Fruit fly (Drosophila melanogaster) whole organism, embryonic: Measurements from ENCODE around the gene Ugt37C2.

Experiments used
- Antp ChIP-seq: fragments of 200-800 bp; sonication (Bioruptor generic); optimal IDR thresholded peaks from 3 replicates; lab custom pipeline; 2016; ENCODE audit warnings: missing biosample characterization, missing genetic modification characterization
- Bgb ChIP-seq: fragments of 200-800 bp; sonication (Bioruptor generic); IDR thresholded peaks from 2 replicates; pipeline ENCODE4 v1.3.6; 2022; ENCODE audit warnings: missing biosample characterization, missing genetic modification characterization; ENCODE audit not compliant: partially characterized antibody
- CG10462 ChIP-seq: fragments of 200-800 bp; sonication (Bioruptor generic); optimal IDR thresholded peaks from 2 replicates; lab custom pipeline; 2016; ENCODE audit warnings: missing biosample characterization, missing genetic modification characterization
- CG10959 ChIP-seq: fragments of 200-800 bp; sonication (Bioruptor generic); IDR thresholded peaks from 2 replicates; pipeline ENCODE4 v1.3.6; 2022; ENCODE audit warnings: missing biosample characterization, missing genetic modification characterization
- CG11456 ChIP-seq: fragments of 200-800 bp; sonication (Bioruptor generic); IDR thresholded peaks from 3 replicates; pipeline ENCODE4 v1.3.6; 2022; ENCODE audit warnings: missing biosample characterization, missing genetic modification characterization
- CG12236 ChIP-seq: fragments of 200-800 bp; sonication (Bioruptor generic); optimal IDR thresholded peaks from 2 replicates; lab custom pipeline; 2016; ENCODE audit warnings: missing biosample characterization, missing genetic modification characterization
- CG12659 ChIP-seq: fragments of 200-800 bp; sonication (Bioruptor generic); optimal IDR thresholded peaks from 3 replicates; lab custom pipeline; 2017; ENCODE audit warnings: mild to moderate bottlenecking, missing biosample characterization, missing genetic modification reagents, missing genetic modification characterization
- CG12942 ChIP-seq: fragments of 200-800 bp; sonication (Bioruptor generic); optimal IDR thresholded peaks from 3 replicates; lab custom pipeline; 2016; ENCODE audit warnings: missing biosample characterization, missing genetic modification characterization
- CG15696 ChIP-seq: fragments of 200-800 bp; sonication (Bioruptor generic); optimal IDR thresholded peaks from 2 replicates; lab custom pipeline; 2019; ENCODE audit warnings: missing biosample characterization, mild to moderate bottlenecking, missing genetic modification characterization, moderate library complexity
- CG1792 ChIP-seq: fragments of 200-800 bp; sonication (Bioruptor generic); optimal IDR thresholded peaks from 2 replicates; lab custom pipeline; 2016; ENCODE audit warnings: missing biosample characterization, missing genetic modification characterization
- CG18476 ChIP-seq: fragments of 200-800 bp; sonication (Bioruptor generic); optimal IDR thresholded peaks from 2 replicates; lab custom pipeline; 2016; ENCODE audit warnings: missing biosample characterization, mild to moderate bottlenecking, missing genetic modification characterization
- CG18599 ChIP-seq: fragments of 200-800 bp; sonication (Bioruptor generic); optimal IDR thresholded peaks from 3 replicates; lab custom pipeline; 2017; ENCODE audit warnings: missing biosample characterization, missing genetic modification characterization, mild to moderate bottlenecking, moderate library complexity, missing genetic modification reagents
- CG3065 ChIP-seq: fragments of 200-800 bp; sonication (Bioruptor generic); optimal IDR thresholded peaks from 2 replicates; lab custom pipeline; 2016; ENCODE audit warnings: missing biosample characterization, missing genetic modification characterization
- CG4854 ChIP-seq: fragments of 200-800 bp; sonication (Bioruptor generic); optimal IDR thresholded peaks from 2 replicates; lab custom pipeline; 2016; ENCODE audit warnings: missing biosample characterization, missing genetic modification characterization, inconsistent platforms
- CG6654 ChIP-seq: fragments of 200-800 bp; sonication (Bioruptor generic); optimal IDR thresholded peaks from 2 replicates; lab custom pipeline; 2017; ENCODE audit warnings: missing biosample characterization, mild to moderate bottlenecking, missing genetic modification characterization
- CG7963 ChIP-seq: fragments of 200-800 bp; sonication (Bioruptor generic); IDR thresholded peaks from 3 replicates; pipeline ENCODE4 v1.3.6; 2022; ENCODE audit warnings: missing biosample characterization, missing genetic modification characterization; ENCODE audit not compliant: partially characterized antibody
- Chrac-16 ChIP-seq: fragments of 200-800 bp; sonication (Bioruptor generic); optimal IDR thresholded peaks from 3 replicates; lab custom pipeline; 2016; ENCODE audit warnings: missing biosample characterization, missing genetic modification characterization
- Dek ChIP-seq: fragments of 200-800 bp; sonication (Bioruptor generic); optimal IDR thresholded peaks from 3 replicates; lab custom pipeline; 2019; ENCODE audit warnings: missing biosample characterization, mild to moderate bottlenecking, missing genetic modification characterization, moderate library complexity
- Elba2 ChIP-seq: fragments of 200-800 bp; sonication (Bioruptor generic); optimal IDR thresholded peaks from 3 replicates; lab custom pipeline; 2016; ENCODE audit warnings: missing biosample characterization, missing genetic modification characterization
- Hand ChIP-seq: fragments of 200-800 bp; sonication (Bioruptor generic); optimal IDR thresholded peaks from 2 replicates; lab custom pipeline; 2017; ENCODE audit warnings: mild to moderate bottlenecking, missing biosample characterization, missing genetic modification reagents, missing genetic modification characterization
- Lhr ChIP-seq: fragments of 200-800 bp; sonication (Bioruptor generic); optimal IDR thresholded peaks from 3 replicates; lab custom pipeline; 2017; ENCODE audit warnings: mild to moderate bottlenecking, missing biosample characterization, missing genetic modification reagents, missing genetic modification characterization
- MBD-R2 ChIP-seq: fragments of 200-800 bp; sonication (Bioruptor generic); IDR thresholded peaks from 2 replicates; pipeline ENCODE4 v1.3.6; 2022; ENCODE audit warnings: missing biosample characterization, missing genetic modification characterization
- Max ChIP-seq: fragments of 200-800 bp; sonication (Bioruptor generic); optimal IDR thresholded peaks from 2 replicates; lab custom pipeline; 2016; ENCODE audit warnings: missing biosample characterization, mild to moderate bottlenecking, missing genetic modification characterization
- Mes4 ChIP-seq: fragments of 200-800 bp; sonication (Bioruptor generic); optimal IDR thresholded peaks from 2 replicates; lab custom pipeline; 2016; ENCODE audit warnings: missing biosample characterization, missing genetic modification characterization
- Neu2 ChIP-seq: fragments of 200-800 bp; sonication (Bioruptor generic); optimal IDR thresholded peaks from 3 replicates; lab custom pipeline; 2016; ENCODE audit warnings: missing biosample characterization, missing genetic modification characterization, borderline replicate concordance
- Sry-β ChIP-seq: fragments of 200-800 bp; sonication (Bioruptor generic); optimal IDR thresholded peaks from 2 replicates; lab custom pipeline; 2018; ENCODE audit warnings: missing biosample characterization, mild to moderate bottlenecking, missing genetic modification characterization, moderate library complexity
- ato ChIP-seq: fragments of 200-800 bp; sonication (Bioruptor generic); IDR thresholded peaks from 2 replicates; pipeline ENCODE4 v1.3.6; 2022; ENCODE audit warnings: missing biosample characterization, missing genetic modification characterization; ENCODE audit not compliant: partially characterized antibody
- cad ChIP-seq: fragments of >200 bp; optimal IDR thresholded peaks from 2 replicates; lab custom pipeline; 2017; ENCODE audit warnings: missing biosample characterization, missing genetic modification characterization
- chn ChIP-seq: fragments of 200-800 bp; sonication (Bioruptor generic); optimal IDR thresholded peaks from 2 replicates; lab custom pipeline; 2016; ENCODE audit warnings: missing biosample characterization, missing genetic modification characterization
- emc ChIP-seq: fragments of 200-800 bp; sonication (Bioruptor generic); optimal IDR thresholded peaks from 2 replicates; lab custom pipeline; 2016; ENCODE audit warnings: missing biosample characterization, missing genetic modification characterization
- en ChIP-seq: fragments of 200-800 bp; sonication (Bioruptor generic); optimal IDR thresholded peaks from 2 replicates; lab custom pipeline; 2016; ENCODE audit warnings: missing biosample characterization, missing genetic modification characterization
- fd3F ChIP-seq: fragments of 200-800 bp; sonication (Bioruptor generic); optimal IDR thresholded peaks from 2 replicates; lab custom pipeline; 2018; ENCODE audit warnings: missing biosample characterization, mild to moderate bottlenecking, missing genetic modification characterization, moderate library complexity
- gcm2 ChIP-seq: fragments of 200-800 bp; sonication (Bioruptor generic); optimal IDR thresholded peaks from 2 replicates; lab custom pipeline; 2016; ENCODE audit warnings: missing biosample characterization, missing genetic modification characterization
- gsb ChIP-seq: fragments of 200-800 bp; sonication (Bioruptor generic); IDR thresholded peaks from 2 replicates; pipeline ENCODE4 v1.3.6; 2022; ENCODE audit warnings: missing biosample characterization, missing genetic modification characterization
- hth ChIP-seq: fragments of >200 bp; optimal IDR thresholded peaks from 2 replicates; lab custom pipeline; 2017; ENCODE audit warnings: inconsistent platforms
- jing ChIP-seq: fragments of 200-800 bp; sonication (Bioruptor generic); optimal IDR thresholded peaks from 2 replicates; lab custom pipeline; 2018; ENCODE audit warnings: missing biosample characterization, mild to moderate bottlenecking, missing genetic modification characterization
- lilli ChIP-seq: fragments of 200-800 bp; sonication (Bioruptor generic); optimal IDR thresholded peaks from 3 replicates; lab custom pipeline; 2016; ENCODE audit warnings: missing biosample characterization, missing genetic modification characterization
- lola ChIP-seq, 3 experiments: fragments of >200 bp in 2 of 3; fragments of 200-800 bp in 1 of 3; sonication (Bioruptor generic) in 1 of 3; optimal IDR thresholded peaks; 2 replicates each; lab custom pipeline; 2017 to 2019; ENCODE audit warnings: missing biosample characterization in 3 of 3, missing genetic modification characterization in 3 of 3, mild to moderate bottlenecking in 1 of 3, moderate library complexity in 1 of 3
- maf-S ChIP-seq: fragments of 200-800 bp; sonication (Bioruptor generic); optimal IDR thresholded peaks from 2 replicates; lab custom pipeline; 2016; ENCODE audit warnings: missing biosample characterization, missing genetic modification characterization
- phol ChIP-seq: fragments of 200-800 bp; sonication (Bioruptor generic); optimal IDR thresholded peaks from 3 replicates; lab custom pipeline; 2018; ENCODE audit warnings: missing biosample characterization, mild to moderate bottlenecking, missing genetic modification characterization, moderate library complexity
- ro ChIP-seq: fragments of 200-800 bp; sonication (Bioruptor generic); IDR thresholded peaks from 2 replicates; pipeline ENCODE4 v1.3.6; 2022; ENCODE audit warnings: missing biosample characterization, missing genetic modification characterization
- row ChIP-seq: fragments of 200-800 bp; sonication (Bioruptor generic); IDR thresholded peaks from 3 replicates; pipeline ENCODE4 v1.3.6; 2022; ENCODE audit warnings: missing biosample characterization, missing genetic modification characterization
- sens ChIP-seq: fragments of 200-800 bp; sonication (Bioruptor generic); peaks from one replicate; lab custom pipeline; 2016; ENCODE audit warnings: missing biosample characterization, missing genetic modification characterization
- sens-2 ChIP-seq: fragments of 200-800 bp; sonication (Bioruptor generic); IDR thresholded peaks from 2 replicates; pipeline ENCODE4 v1.3.6; 2022; ENCODE audit warnings: missing biosample characterization, missing genetic modification characterization
- slp2 ChIP-seq: fragments of 200-800 bp; sonication (Bioruptor generic); optimal IDR thresholded peaks from 2 replicates; lab custom pipeline; 2016; ENCODE audit warnings: missing biosample characterization, missing genetic modification characterization
- tgo ChIP-seq: fragments of 200-800 bp; sonication (Bioruptor generic); IDR thresholded peaks from 3 replicates; pipeline ENCODE4 v1.3.6; 2022; ENCODE audit warnings: missing biosample characterization, missing genetic modification characterization
- tll ChIP-seq, 2 experiments: fragments of 200-800 bp in 1 of 2; fragments of >200 bp in 1 of 2; sonication (Bioruptor generic) in 1 of 2; optimal IDR thresholded peaks; 2 replicates each; lab custom pipeline; 2017 to 2019; ENCODE audit warnings: missing biosample characterization in 2 of 2, missing genetic modification characterization in 2 of 2, mild to moderate bottlenecking in 1 of 2, moderate library complexity in 1 of 2
- unpg ChIP-seq: fragments of 200-800 bp; sonication (Bioruptor generic); optimal IDR thresholded peaks from 3 replicates; lab custom pipeline; 2018; ENCODE audit warnings: missing biosample characterization, mild to moderate bottlenecking, missing genetic modification characterization, moderate library complexity
- zfh2 ChIP-seq: fragments of 200-800 bp; sonication (Bioruptor generic); optimal IDR thresholded peaks from 2 replicates; lab custom pipeline; 2016; ENCODE audit warnings: missing biosample characterization, missing genetic modification characterization

Gene Ugt37C2

dm6 chr2L:16815989-16816749, 22.2 kb downstream of the Ugt37C2 start, which contains the start of gene mdy (continued):
- TF ChIP-seq CG12942 (GFP tag; lab: Kevin White, UChicago) (peak; percentile 39), row (GFP tag; lab: Robert Waterston, UW) (peak; percentile 89), CG10959 (GFP tag; lab: Robert Waterston, UW) (peak; percentile 26; the same call in 1 of the 2 replicates), CG10462 (peak; percentile 45), cad (no peak), Mes4 (GFP tag; lab: Kevin White, UChicago) (no peak), emc (GFP tag; lab: Kevin White, UChicago) (no peak), CG4854 (no peak), MBD-R2 (no peak; the same call in 1 of the 2 replicates), Lhr (GFP tag; lab: Kevin White, UChicago) (peak; percentile 79), CG3065 (GFP tag; lab: Kevin White, UChicago) (peak; percentile 4), jing (no peak), sens (peak; percentile 92), CG6654 (GFP tag; lab: Kevin White, UChicago) (no peak), lilli (peak; percentile 80), Antp (GFP tag; lab: Kevin White, UChicago) (peak; percentile 56), tgo (GFP tag; lab: Robert Waterston, UW) (peak; percentile 53), Hand (GFP tag; lab: Kevin White, UChicago) (no peak), CG15696 (tag; lab: Kevin White, UChicago) (peak; percentile 15), CG1792 (GFP tag; lab: Kevin White, UChicago) (peak; percentile 17), sens-2 (GFP tag; lab: Robert Waterston, UW) (no peak), CG18476 (GFP tag; lab: Kevin White, UChicago) (peak; percentile 71), en (no peak), unpg (peak; percentile 50), slp2 (GFP tag; lab: Kevin White, UChicago) (peak; percentile 30), tll (GFP tag; optimal IDR thresholded peaks at IDR 0.05; lab: Kevin White, UChicago) (no peak), fd3F (GFP tag; lab: Kevin White, UChicago) (peak; percentile 3), CG11456 (GFP tag; lab: Robert Waterston, UW) (peak; percentile 86), ro (GFP tag; lab: Robert Waterston, UW) (no peak), CG18599 (GFP tag; lab: Kevin White, UChicago) (peak; percentile 53), gcm2 (GFP tag; lab: Kevin White, UChicago) (peak; percentile 23), Chrac-16 (peak; percentile 69), maf-S (GFP tag; lab: Kevin White, UChicago) (peak; percentile 23), Neu2 (GFP tag; lab: Kevin White, UChicago) (no peak), zfh2 (peak; percentile 41), lola (GFP tag; optimal IDR thresholded peaks at IDR 0.05; lab: Kevin White, UChicago) (peak in 1 of 3 experiments; percentile 62), CG7963 (GFP tag; lab: Robert Waterston, UW) (0 out of 3 replicates have a peak, but pooled peaks have one; percentile 29), gsb (GFP tag; lab: Robert Waterston, UW) (peak; percentile 35; the same call in 1 of the 2 replicates), CG12659 (peak; percentile 55), CG12236 (no peak), chn (GFP tag; lab: Kevin White, UChicago) (peak; percentile 26), Elba2 (peak; percentile 36), ato (GFP tag; lab: Robert Waterston, UW) (no peak), Max (GFP tag; lab: Kevin White, UChicago) (peak; percentile 65), Sry-β (GFP tag; lab: Kevin White, UChicago) (peak; percentile 99), Bgb (GFP tag; lab: Robert Waterston, UW) (peak; percentile 21; the same call in 1 of the 2 replicates), hth (no peak), Dek (tag; lab: Kevin White, UChicago) (peak; percentile 54), phol (tag; lab: Kevin White, UChicago) (peak; percentile 57)
